Fruit fly (Drosophila melanogaster): ENCODE measurements around the gene CG9588.
A peak's percentile ranks its signal among the peaks of the same experiment; 100 is the strongest.

CG9588 gene

dm6 chr3R:13676137-13677086 lies at the start of gene CG9588, which contains the start of gene Lkb1 (continued):
- TF ChIP-seq MTF-1 (GFP tag; optimal IDR thresholded peaks at IDR 0.05; ENCODE audit: borderline replicate concordance) (no peak), danr (GFP tag; IDR thresholded peaks at IDR 0.05) (no peak), rib (GFP tag; IDR thresholded peaks at IDR 0.05) (no peak), pum (GFP tag; optimal IDR thresholded peaks at IDR 0.05) (peak; percentile 29), CG3281 (GFP tag; optimal IDR thresholded peaks at IDR 0.05) (no peak), CG4424 (GFP tag; optimal IDR thresholded peaks at IDR 0.05) (no peak), ara (GFP tag; IDR thresholded peaks at IDR 0.05) (peak; percentile 80), abd-A (tag; optimal IDR thresholded peaks at IDR 0.05) (no peak), CG14441 (GFP tag; IDR thresholded peaks at IDR 0.05) (peak; percentile 83), D (optimal IDR thresholded peaks at IDR 0.05) (no peak), D (GFP tag; optimal IDR thresholded peaks at IDR 0.05) (peak; percentile 54), pros (GFP tag; optimal IDR thresholded peaks at IDR 0.05) (no peak), cad (GFP tag; optimal IDR thresholded peaks at IDR 0.05) (no peak), HmgD (GFP tag; optimal IDR thresholded peaks at IDR 0.05) (no peak), CG10959 (GFP tag; IDR thresholded peaks at IDR 0.05) (peak; percentile 70), CG15269 (tag; optimal IDR thresholded peaks at IDR 0.05) (no peak), HLHmδ (GFP tag; optimal IDR thresholded peaks at IDR 0.05) (no peak), h (optimal IDR thresholded peaks at IDR 0.05) (no peak), fd3F (GFP tag; optimal IDR thresholded peaks at IDR 0.05) (peak; percentile 36), CG3726 (GFP tag; IDR thresholded peaks at IDR 0.05) (peak; percentile 64; the same call in 1 of the 3 replicates), CrebB (tag; optimal IDR thresholded peaks at IDR 0.05) (no peak), nom (GFP tag; optimal IDR thresholded peaks at IDR 0.05) (peak; percentile 40), CG9609 (GFP tag; optimal IDR thresholded peaks at IDR 0.05) (peak; percentile 66), gce (GFP tag; IDR thresholded peaks at IDR 0.05) (no peak), gcm (GFP tag; optimal IDR thresholded peaks at IDR 0.05) (no peak), croc (GFP tag; conservative IDR thresholded peaks at IDR 0.05) (no peak; the same call in 2 of the 3 replicates), tx (GFP tag; optimal IDR thresholded peaks at IDR 0.05) (peak; percentile 1), CG10366 (GFP tag; IDR thresholded peaks at IDR 0.05) (peak; percentile 75), Opbp (GFP tag; IDR thresholded peaks at IDR 0.05; ENCODE audit: partially characterized antibody) (no peak), gfzf (GFP tag; optimal IDR thresholded peaks at IDR 0.05) (peak; percentile 86), schlank (tag; optimal IDR thresholded peaks at IDR 0.05) (no peak), pzg (GFP tag; optimal IDR thresholded peaks at IDR 0.05) (peak; percentile 58), CG3838 (GFP tag; optimal IDR thresholded peaks at IDR 0.05) (peak; percentile 1), hth (optimal IDR thresholded peaks at IDR 0.05) (no peak), CoRest (tag; optimal IDR thresholded peaks at IDR 0.05) (peak; percentile 27), Kr (GFP tag; optimal IDR thresholded peaks at IDR 0.05) (no peak), CG11398 (GFP tag; optimal IDR thresholded peaks at IDR 0.05) (no peak), Mes4 (GFP tag; optimal IDR thresholded peaks at IDR 0.05) (no peak), CG7271 (tag; optimal IDR thresholded peaks at IDR 0.05) (no peak), CG31224 (GFP tag; IDR thresholded peaks at IDR 0.05) (peak; percentile 48), sim (GFP tag; IDR thresholded peaks at IDR 0.05) (peak; percentile 18; the same call in 1 of the 2 replicates), lilli (GFP tag; optimal IDR thresholded peaks at IDR 0.05) (peak; percentile 71), gro (GFP tag; optimal IDR thresholded peaks at IDR 0.05) (peak; percentile 47), BEAF-32 (GFP tag; optimal IDR thresholded peaks at IDR 0.05) (peak; percentile 18), CG15696 (tag; optimal IDR thresholded peaks at IDR 0.05) (no peak), CG2129 (GFP tag; IDR thresholded peaks at IDR 0.05; ENCODE audit: partially characterized antibody) (no peak), grn (GFP tag; optimal IDR thresholded peaks at IDR 0.05) (no peak), salm (tag; optimal IDR thresholded peaks at IDR 0.05) (no peak), CG7928 (GFP tag; optimal IDR thresholded peaks at IDR 0.05) (peak; percentile 93), z (GFP tag; IDR thresholded peaks at IDR 0.05) (no peak)
